Worm (Caenorhabditis elegans) whole organism, L4 larva: ENCODE measurements around the gene lgc-26.

Experiments
- F44E2.7 ChIP-seq: fragments of 200-800 bp; sonication (Bioruptor generic); IDR thresholded peaks from 2 replicates; pipeline ENCODE4 v2.1.2; 2022; ENCODE audit warnings: missing genetic modification characterization, missing compliant biosample characterization
- F49E8.2 ChIP-seq: sonication (generic microtip); optimal IDR thresholded peaks from 2 replicates; lab custom pipeline; 2016; ENCODE audit warnings: missing compliant biosample characterization, mild to moderate bottlenecking, missing genetic modification characterization, borderline replicate concordance
- R02D3.7 ChIP-seq: fragments of 150-350 bp; sonication (generic microtip); optimal IDR thresholded peaks from 3 replicates; lab custom pipeline; 2014; ENCODE audit warnings: missing biosample characterization, missing genetic modification characterization
- T26A8.4 ChIP-seq: fragments of 200-800 bp; sonication (Bioruptor generic); IDR thresholded peaks from 2 replicates; pipeline ENCODE4 v1.3.6; 2022; ENCODE audit warnings: missing genetic modification characterization, missing compliant biosample characterization
- Y105C5A.15 ChIP-seq: fragments of 200-800 bp; sonication (Bioruptor generic); IDR thresholded peaks from 2 replicates; pipeline ENCODE4 v1.3.6; 2022; ENCODE audit warnings: missing genetic modification characterization, missing compliant biosample characterization
- Y75B8A.6 ChIP-seq: fragments of 200-800 bp; sonication (Bioruptor generic); IDR thresholded peaks from 2 replicates; pipeline ENCODE4 v1.3.6; 2022; ENCODE audit warnings: missing genetic modification reagents, missing genetic modification characterization, missing compliant biosample characterization
- ZK546.5 ChIP-seq, 2 experiments: sonication (generic microtip); optimal IDR thresholded peaks; 2 replicates each; lab custom pipeline; 2017; ENCODE audit warnings: missing biosample characterization in 2 of 2, missing genetic modification characterization in 2 of 2
- aha-1 ChIP-seq: fragments of 150-350 bp; peaks from one replicate; lab custom pipeline; 2014; ENCODE audit warnings: missing biosample characterization, missing genetic modification characterization
- ama-1 ChIP-seq: fragments of 150-350 bp; optimal IDR thresholded peaks from 2 replicates; lab custom pipeline; 2014; ENCODE audit warnings: inconsistent platforms, mixed read lengths
- arid-1 ChIP-seq: fragments of 200-800 bp; sonication (Bioruptor generic); conservative IDR thresholded peaks from 2 replicates; pipeline ENCODE4 v1.3.6; 2022; ENCODE audit warnings: missing genetic modification reagents, missing genetic modification characterization, missing compliant biosample characterization
- ceh-20 ChIP-seq: fragments of 200-800 bp; sonication (Bioruptor generic); IDR thresholded peaks from 2 replicates; pipeline ENCODE4 v1.3.6; 2022; ENCODE audit warnings: missing genetic modification reagents, missing genetic modification characterization, missing compliant biosample characterization
- ceh-32 ChIP-seq: sonication (generic microtip); optimal IDR thresholded peaks from 2 replicates; lab custom pipeline; 2016; ENCODE audit warnings: mild to moderate bottlenecking, missing genetic modification characterization, missing compliant biosample characterization; ENCODE audit not compliant: poor library complexity
- ces-1 ChIP-seq: fragments of 150-350 bp; sonication (generic microtip); optimal IDR thresholded peaks from 4 replicates; lab custom pipeline; 2014; ENCODE audit warnings: missing biosample characterization, missing genetic modification reagents, missing genetic modification characterization
- ctbp-1 ChIP-seq: fragments of 200-800 bp; sonication (Bioruptor generic); IDR thresholded peaks from 2 replicates; pipeline ENCODE4 v1.3.6; 2022; ENCODE audit warnings: missing genetic modification reagents, missing genetic modification characterization, missing compliant biosample characterization
- daf-16 ChIP-seq, 3 experiments: sonication (generic microtip); optimal IDR thresholded peaks; 2 replicates each; lab custom pipeline; 2016 to 2017; ENCODE audit warnings: missing genetic modification characterization in 3 of 3, missing genetic modification reagents in 3 of 3, mild to moderate bottlenecking in 2 of 3, missing compliant biosample characterization in 2 of 3, missing biosample characterization in 1 of 3, moderate library complexity in 1 of 3
- daf-19 ChIP-seq: fragments of 200-800 bp; sonication (Bioruptor generic); conservative IDR thresholded peaks from 2 replicates; pipeline ENCODE4 v1.3.6; 2022; ENCODE audit warnings: missing genetic modification characterization, missing compliant biosample characterization
- dmd-9 ChIP-seq: fragments of 200-800 bp; sonication (Bioruptor generic); IDR thresholded peaks from 2 replicates; pipeline ENCODE4 v1.3.6; 2022; ENCODE audit warnings: missing genetic modification reagents, missing genetic modification characterization, missing compliant biosample characterization
- fkh-10 ChIP-seq: fragments of 150-350 bp; optimal IDR thresholded peaks from 2 replicates; lab custom pipeline; 2014; ENCODE audit warnings: missing biosample characterization, missing genetic modification reagents, missing genetic modification characterization
- fos-1 ChIP-seq: fragments of 150-350 bp; optimal IDR thresholded peaks from 2 replicates; lab custom pipeline; 2014; ENCODE audit warnings: missing biosample characterization, missing genetic modification characterization
- gei-8 ChIP-seq: fragments of 200-800 bp; sonication (Bioruptor generic); optimal IDR thresholded peaks from 2 replicates; lab custom pipeline; 2018; ENCODE audit warnings: mild to moderate bottlenecking, missing genetic modification characterization, missing compliant biosample characterization
- hlh-30 ChIP-seq: sonication (generic microtip); optimal IDR thresholded peaks from 2 replicates; lab custom pipeline; 2017; ENCODE audit warnings: antibody characterized with exemption, mild to moderate bottlenecking, missing genetic modification characterization, missing compliant biosample characterization; ENCODE audit not compliant: insufficient read depth
- jun-1 ChIP-seq: fragments of 150-350 bp; optimal IDR thresholded peaks from 2 replicates; lab custom pipeline; 2014; ENCODE audit warnings: missing biosample characterization, missing genetic modification reagents, missing genetic modification characterization
- lin-13 ChIP-seq: fragments of 150-350 bp; optimal IDR thresholded peaks from 2 replicates; lab custom pipeline; 2014; ENCODE audit warnings: missing biosample characterization, missing genetic modification reagents, missing genetic modification characterization
- lin-39 ChIP-seq: fragments of 150-350 bp; optimal IDR thresholded peaks from 2 replicates; lab custom pipeline; 2014; ENCODE audit warnings: missing biosample characterization, missing genetic modification reagents, missing genetic modification characterization
- lsy-2 ChIP-seq, 2 experiments: fragments of 150-350 bp in 1 of 2; sonication (generic microtip) in 1 of 2; optimal IDR thresholded peaks; 2 replicates each; lab custom pipeline; 2014 to 2017; ENCODE audit warnings: missing biosample characterization in 2 of 2, missing genetic modification characterization in 2 of 2
- mdl-1 ChIP-seq, 2 experiments: fragments of 150-350 bp in 1 of 2; sonication (generic microtip) in 1 of 2; optimal IDR thresholded peaks; 2 replicates each; lab custom pipeline; 2014 to 2017; ENCODE audit warnings: missing biosample characterization in 2 of 2, missing genetic modification characterization in 2 of 2
- mdt-29 ChIP-seq: fragments of 200-800 bp; sonication (Bioruptor generic); IDR thresholded peaks from 2 replicates; pipeline ENCODE4 v1.3.6; 2022; ENCODE audit warnings: missing genetic modification reagents, missing genetic modification characterization, missing compliant biosample characterization
- mxl-3 ChIP-seq: fragments of 200-800 bp; sonication (Bioruptor generic); optimal IDR thresholded peaks from 2 replicates; lab custom pipeline; 2018; ENCODE audit warnings: mild to moderate bottlenecking, missing genetic modification characterization, missing compliant biosample characterization
- nhr-102 ChIP-seq: sonication (generic microtip); optimal IDR thresholded peaks from 2 replicates; lab custom pipeline; 2016; ENCODE audit warnings: mild to moderate bottlenecking, missing genetic modification characterization, moderate library complexity, missing compliant biosample characterization
- nhr-111 ChIP-seq: fragments of 200-800 bp; sonication (Bioruptor generic); optimal IDR thresholded peaks from 2 replicates; lab custom pipeline; 2018; ENCODE audit warnings: mild to moderate bottlenecking, missing genetic modification characterization, missing compliant biosample characterization
- nhr-6 ChIP-seq: fragments of 150-350 bp; optimal IDR thresholded peaks from 2 replicates; lab custom pipeline; 2014; ENCODE audit warnings: missing biosample characterization, missing genetic modification characterization
- nhr-76 ChIP-seq: fragments of 150-350 bp; optimal IDR thresholded peaks from 2 replicates; lab custom pipeline; 2014; ENCODE audit warnings: missing biosample characterization, missing genetic modification characterization
- pha-4 ChIP-seq, 2 experiments: fragments of 150-350 bp in 1 of 2; fragments of 200-800 bp in 1 of 2; sonication (Bioruptor generic) in 1 of 2; IDR thresholded peaks in 1 of 2; optimal IDR thresholded peaks in 1 of 2; 2 replicates each; pipeline versions ENCODE4 v1.3.6 to Lab custom; 2014 to 2022; ENCODE audit warnings: missing genetic modification characterization in 2 of 2, missing genetic modification reagents in 2 of 2, missing biosample characterization in 1 of 2, missing compliant biosample characterization in 1 of 2
- saeg-2 ChIP-seq: fragments of 200-800 bp; sonication (Bioruptor generic); IDR thresholded peaks from 2 replicates; pipeline ENCODE4 v1.3.6; 2022; ENCODE audit warnings: missing genetic modification reagents, missing genetic modification characterization, missing compliant biosample characterization
- sdz-12 ChIP-seq: fragments of 200-800 bp; sonication (Bioruptor generic); optimal IDR thresholded peaks from 2 replicates; lab custom pipeline; 2018; ENCODE audit warnings: mild to moderate bottlenecking, missing genetic modification characterization, missing compliant biosample characterization
- snpc-1.2 ChIP-seq: fragments of 200-800 bp; sonication (Bioruptor generic); IDR thresholded peaks from 2 replicates; pipeline ENCODE4 v1.3.6; 2022; ENCODE audit warnings: missing genetic modification reagents, missing genetic modification characterization, missing compliant biosample characterization
- spr-1 ChIP-seq: sonication (generic microtip); optimal IDR thresholded peaks from 2 replicates; lab custom pipeline; 2016; ENCODE audit warnings: mild to moderate bottlenecking, missing genetic modification characterization, missing compliant biosample characterization
- tra-1 ChIP-seq: fragments of 200-800 bp; sonication (Bioruptor generic); IDR thresholded peaks from 2 replicates; pipeline ENCODE4 v1.3.6; 2022; ENCODE audit warnings: missing genetic modification reagents, missing genetic modification characterization, missing compliant biosample characterization
- unc-62 ChIP-seq, 3 experiments: fragments of 150-350 bp in 1 of 3; sonication (generic microtip); optimal IDR thresholded peaks in 2 of 3; peaks in 1 of 3; 1 replicate in 1 of 3; 2 replicates in 2 of 3; lab custom pipeline; 2014 to 2017; ENCODE audit warnings: missing biosample characterization in 3 of 3, missing genetic modification characterization in 3 of 3, missing genetic modification reagents in 3 of 3, missing genotype in 1 of 3
- zfp-3 ChIP-seq: fragments of 200-800 bp; sonication (Bioruptor generic); conservative IDR thresholded peaks from 2 replicates; pipeline ENCODE4 v1.3.6; 2022; ENCODE audit warnings: missing genetic modification reagents, missing genetic modification characterization, missing compliant biosample characterization

lgc-26 gene

ce11 chrV:240287-240686 is 27.8 kb upstream of the lgc-26 start, which contains the start of gene txt-2:
Gene txt-2 (minus strand): TSS chrV:240500.
- no peak for TF ChIP-seq saeg-2
- TF ChIP-seq ama-1 = no peak
- no peak for TF ChIP-seq lsy-2 (tag; optimal IDR thresholded peaks at IDR 0.05; lab: Kevin White, UChicago)
- TF ChIP-seq dmd-9 = no peak
- no peak for TF ChIP-seq mdl-1 (tag; optimal IDR thresholded peaks at IDR 0.05; lab: Kevin White, UChicago)
- TF ChIP-seq Y75B8A.6 (GFP tag; lab: Robert Waterston, UW) = no peak

DNA sequence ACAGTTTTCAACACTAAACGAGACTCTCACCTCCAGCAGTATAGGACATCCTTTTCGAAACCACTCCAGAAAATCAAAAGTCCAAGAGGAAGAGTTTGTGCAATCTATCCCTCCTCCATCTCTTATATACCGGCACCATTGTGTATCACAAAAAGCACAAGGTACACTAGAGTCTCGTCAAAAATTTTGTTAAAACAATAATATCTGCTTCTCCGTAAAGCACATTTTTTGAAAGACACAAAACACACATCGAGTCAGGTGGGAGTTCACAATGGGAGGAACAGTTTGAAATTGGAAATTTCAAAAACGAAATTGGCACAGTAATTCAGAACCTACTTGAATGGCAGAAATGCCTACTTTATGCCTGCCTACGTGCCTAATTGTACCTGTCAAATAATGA is 25.6 kb upstream of the lgc-26 start, which contains the start of gene R02C2.7:
Gene R02C2.7 (minus strand): TSS at position 101 of the 400 bp plus-strand sequence.
- no peak for TF ChIP-seq daf-16 (GFP tag; optimal IDR thresholded peaks at IDR 0.05; lab: Kevin White, UChicago)
- TF ChIP-seq daf-16 (tag; optimal IDR thresholded peaks at IDR 0.05; lab: Kevin White, UChicago) = no peak
- no peak for TF ChIP-seq mdt-29 (GFP tag; lab: Robert Waterston, UW)
- TF ChIP-seq daf-19 (GFP tag; lab: Robert Waterston, UW) = no peak
- TF ChIP-seq ceh-32 (tag; lab: Kevin White, UChicago) = no peak
- TF ChIP-seq F44E2.7 = no peak
- TF ChIP-seq pha-4 (GFP tag; IDR thresholded peaks at IDR 0.05; lab: Robert Waterston, UW) = no peak
- no peak for TF ChIP-seq pha-4 (tag; optimal IDR thresholded peaks at IDR 0.05; lab: Kevin White, UChicago)
- no peak for TF ChIP-seq hlh-30
- no peak for TF ChIP-seq T26A8.4 (GFP tag; lab: Robert Waterston, UW)
- no peak for TF ChIP-seq lin-39 (tag; lab: Kevin White, UChicago)
- TF ChIP-seq unc-62 (GFP tag; optimal IDR thresholded peaks at IDR 0.05 in 1 of 2; lab: Kevin White, UChicago) = no peak
- TF ChIP-seq unc-62 (tag; optimal IDR thresholded peaks at IDR 0.05; lab: Kevin White, UChicago) = no peak
- no peak for TF ChIP-seq zfp-3 (GFP tag; lab: Robert Waterston, UW)
- no peak for TF ChIP-seq ceh-20 (GFP tag; lab: Robert Waterston, UW)
- no peak for TF ChIP-seq nhr-76 (tag; lab: Kevin White, UChicago)
- TF ChIP-seq F49E8.2 (tag; lab: Kevin White, UChicago) = no peak
- TF ChIP-seq fkh-10 (GFP tag; lab: Kevin White, UChicago) = no peak
- TF ChIP-seq mxl-3 (GFP tag; lab: Kevin White, UChicago) = no peak
- TF ChIP-seq jun-1 (tag; lab: Kevin White, UChicago) = no peak

- no peak for TF ChIP-seq ZK546.5 (tag; optimal IDR thresholded peaks at IDR 0.05; lab: Kevin White, UChicago)
- TF ChIP-seq, all 104 proteins: peak for 0
Measured at ce11 chrV:246097-246496, 22.0 kb upstream of the lgc-26 start, which contains the start of gene kin-34. Gene kin-34 (minus strand): TSS chrV:246197.

DNA sequence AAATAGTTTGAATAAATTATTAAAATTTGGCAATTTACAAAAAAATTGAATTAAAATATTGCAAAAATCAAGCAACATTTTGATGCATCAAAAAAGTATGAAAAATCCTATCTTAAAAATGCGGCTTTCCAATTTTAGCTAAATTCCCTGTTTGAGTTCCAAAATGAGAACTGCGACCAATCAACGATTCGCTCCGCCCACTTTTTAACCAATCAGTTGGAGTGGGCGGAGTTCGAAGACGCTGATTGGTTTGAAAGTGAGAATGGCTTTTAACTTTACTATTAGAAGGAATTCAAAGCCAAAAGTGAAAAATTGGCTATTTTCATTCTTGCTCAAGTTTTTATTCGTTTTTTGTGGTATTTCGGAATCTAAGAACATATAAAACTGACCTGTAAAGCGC is 20.5 kb upstream of the lgc-26 start:
- TF ChIP-seq Y75B8A.6 (GFP tag; lab: Robert Waterston, UW) (no peak), arid-1 (no peak), fos-1 (no peak), lin-13 (GFP tag; lab: Kevin White, UChicago) (no peak), T26A8.4 (GFP tag; lab: Robert Waterston, UW) (no peak)
- TF ChIP-seq, all 104 proteins: peak for 0

- no peak for TF ChIP-seq nhr-6 (tag; lab: Kevin White, UChicago)
- TF ChIP-seq spr-1 = no peak
- TF ChIP-seq ces-1 (GFP tag; lab: Kevin White, UChicago) = no peak
- TF ChIP-seq daf-19 (GFP tag; lab: Robert Waterston, UW) = no peak
- no peak for TF ChIP-seq nhr-111 (GFP tag; lab: Kevin White, UChicago)
- TF ChIP-seq sdz-12 (GFP tag; lab: Kevin White, UChicago) = no peak
- no peak for TF ChIP-seq T26A8.4 (GFP tag; lab: Robert Waterston, UW)
- TF ChIP-seq Y105C5A.15 (GFP tag; lab: Robert Waterston, UW) = no peak
- TF ChIP-seq snpc-1.2 (GFP tag; lab: Robert Waterston, UW) = no peak
- TF ChIP-seq ZK546.5 (tag; optimal IDR thresholded peaks at IDR 0.05; lab: Kevin White, UChicago) = no peak
- no peak for TF ChIP-seq R02D3.7 (tag; lab: Kevin White, UChicago)
- no peak for TF ChIP-seq tra-1
- no peak for TF ChIP-seq nhr-102 (tag; lab: Kevin White, UChicago)
- no peak for TF ChIP-seq gei-8 (GFP tag; lab: Kevin White, UChicago)
- no peak for TF ChIP-seq aha-1 (tag; lab: Kevin White, UChicago)
- no peak for TF ChIP-seq fos-1
- no peak for TF ChIP-seq ctbp-1 (GFP tag; lab: Robert Waterston, UW)
- TF ChIP-seq, all 104 proteins: peak for 0
Measured at ce11 chrV:248636-249035, 19.5 kb upstream of the lgc-26 start.
